Fruit fly (Drosophila melanogaster) whole organism, embryonic: ENCODE measurements around the gene Mtp.

Source experiments
- Abd-B ChIP-seq: fragments of 200-800 bp; sonication (Bioruptor generic); optimal IDR thresholded peaks from 2 replicates; lab custom pipeline; 2018; ENCODE audit warnings: missing biosample characterization, mild to moderate bottlenecking, missing genetic modification characterization, moderate library complexity
- BEAF-32 ChIP-seq: fragments of 200-800 bp; sonication (Bioruptor generic); optimal IDR thresholded peaks from 3 replicates; lab custom pipeline; 2017; ENCODE audit warnings: missing biosample characterization, missing genetic modification characterization, mild to moderate bottlenecking, moderate library complexity, missing genetic modification reagents
- CG10321 ChIP-seq: fragments of 200-800 bp; sonication (Bioruptor generic); IDR thresholded peaks from 2 replicates; pipeline ENCODE4 v1.3.6; 2022; ENCODE audit warnings: missing biosample characterization, missing genetic modification characterization
- CG11456 ChIP-seq: fragments of 200-800 bp; sonication (Bioruptor generic); IDR thresholded peaks from 3 replicates; pipeline ENCODE4 v1.3.6; 2022; ENCODE audit warnings: missing biosample characterization, missing genetic modification characterization
- CG12219 ChIP-seq: fragments of 200-800 bp; sonication (Bioruptor generic); optimal IDR thresholded peaks from 3 replicates; lab custom pipeline; 2018; ENCODE audit warnings: missing biosample characterization, mild to moderate bottlenecking, missing genetic modification characterization
- CG12299 ChIP-seq: fragments of 200-800 bp; sonication (Bioruptor generic); optimal IDR thresholded peaks from 2 replicates; lab custom pipeline; 2018; ENCODE audit warnings: missing biosample characterization, mild to moderate bottlenecking, missing genetic modification characterization
- CG13123 ChIP-seq: fragments of 200-800 bp; sonication (Bioruptor generic); optimal IDR thresholded peaks from 2 replicates; lab custom pipeline; 2016; ENCODE audit warnings: missing biosample characterization, missing genetic modification characterization
- CG14050 ChIP-seq: fragments of 200-800 bp; sonication (Bioruptor generic); IDR thresholded peaks from 3 replicates; pipeline ENCODE4 v1.3.6; 2022; ENCODE audit warnings: missing biosample characterization, missing genetic modification characterization
- CG14441 ChIP-seq: fragments of 200-800 bp; sonication (Bioruptor generic); IDR thresholded peaks from 2 replicates; pipeline ENCODE4 v1.3.6; 2022; ENCODE audit warnings: missing biosample characterization, missing genetic modification characterization
- CG15601 ChIP-seq: fragments of 200-800 bp; sonication (Bioruptor generic); optimal IDR thresholded peaks from 3 replicates; lab custom pipeline; 2019; ENCODE audit warnings: missing biosample characterization, mild to moderate bottlenecking, missing genetic modification characterization, moderate library complexity
- CG17829 ChIP-seq: fragments of 200-800 bp; optimal IDR thresholded peaks from 2 replicates; lab custom pipeline; 2019; ENCODE audit warnings: missing biosample characterization, mild to moderate bottlenecking, missing genetic modification characterization, moderate library complexity
- CG17912 ChIP-seq: fragments of 200-800 bp; sonication (Bioruptor generic); optimal IDR thresholded peaks from 2 replicates; lab custom pipeline; 2018; ENCODE audit warnings: missing biosample characterization, mild to moderate bottlenecking, missing genetic modification characterization
- CG2116 ChIP-seq: fragments of 200-800 bp; sonication (Bioruptor generic); optimal IDR thresholded peaks from 3 replicates; lab custom pipeline; 2018; ENCODE audit warnings: missing biosample characterization, mild to moderate bottlenecking, missing genetic modification characterization
- CG2678 ChIP-seq: fragments of 200-800 bp; sonication (Bioruptor generic); optimal IDR thresholded peaks from 3 replicates; lab custom pipeline; 2019; ENCODE audit warnings: missing biosample characterization, mild to moderate bottlenecking, missing genetic modification characterization, moderate library complexity
- CG31441 ChIP-seq: fragments of 200-800 bp; sonication (Bioruptor generic); IDR thresholded peaks from 2 replicates; pipeline ENCODE4 v1.3.6; 2022; ENCODE audit warnings: missing biosample characterization, missing genetic modification characterization
- CG4730 ChIP-seq: fragments of 200-800 bp; sonication (Bioruptor generic); IDR thresholded peaks from 2 replicates; pipeline ENCODE4 v1.3.6; 2022; ENCODE audit warnings: missing biosample characterization, missing genetic modification characterization
- CG5953 ChIP-seq: fragments of 200-800 bp; sonication (Bioruptor generic); IDR thresholded peaks from 2 replicates; pipeline ENCODE4 v1.3.6; 2022; ENCODE audit warnings: missing biosample characterization, missing genetic modification characterization
- CG7963 ChIP-seq: fragments of 200-800 bp; sonication (Bioruptor generic); IDR thresholded peaks from 3 replicates; pipeline ENCODE4 v1.3.6; 2022; ENCODE audit warnings: missing biosample characterization, missing genetic modification characterization; ENCODE audit not compliant: partially characterized antibody
- CG9437 ChIP-seq: fragments of 200-800 bp; sonication (Bioruptor generic); optimal IDR thresholded peaks from 2 replicates; lab custom pipeline; 2018; ENCODE audit warnings: missing biosample characterization, mild to moderate bottlenecking, missing genetic modification characterization
- CG9817 ChIP-seq: fragments of 200-800 bp; sonication (Bioruptor generic); optimal IDR thresholded peaks from 2 replicates; lab custom pipeline; 2018; ENCODE audit warnings: missing biosample characterization, mild to moderate bottlenecking, missing genetic modification characterization, moderate library complexity
- CG9932 ChIP-seq: fragments of 200-800 bp; sonication (Bioruptor generic); IDR thresholded peaks from 2 replicates; pipeline ENCODE4 v1.3.6; 2022; ENCODE audit warnings: missing biosample characterization, missing genetic modification characterization
- Dek ChIP-seq: fragments of 200-800 bp; sonication (Bioruptor generic); optimal IDR thresholded peaks from 3 replicates; lab custom pipeline; 2019; ENCODE audit warnings: missing biosample characterization, mild to moderate bottlenecking, missing genetic modification characterization, moderate library complexity
- Doc3 ChIP-seq: fragments of 200-800 bp; sonication (Bioruptor generic); IDR thresholded peaks from 3 replicates; pipeline ENCODE4 v1.3.6; 2022; ENCODE audit warnings: missing biosample characterization, missing genetic modification characterization; ENCODE audit not compliant: partially characterized antibody
- Elba2 ChIP-seq: fragments of 200-800 bp; sonication (Bioruptor generic); optimal IDR thresholded peaks from 3 replicates; lab custom pipeline; 2016; ENCODE audit warnings: missing biosample characterization, missing genetic modification characterization
- Gug ChIP-seq: fragments of 200-800 bp; sonication (Bioruptor generic); IDR thresholded peaks from 4 replicates; pipeline ENCODE4 v1.3.6; 2022; ENCODE audit warnings: missing biosample characterization, missing genetic modification characterization
- H15 ChIP-seq: fragments of 200-800 bp; sonication (Bioruptor generic); IDR thresholded peaks from 3 replicates; pipeline ENCODE4 v1.3.6; 2022; ENCODE audit warnings: missing biosample characterization, missing genetic modification characterization
- YL-1 ChIP-seq: fragments of 200-800 bp; sonication (Bioruptor generic); optimal IDR thresholded peaks from 3 replicates; lab custom pipeline; 2017; ENCODE audit warnings: missing biosample characterization, mild to moderate bottlenecking, missing genetic modification characterization
- cas ChIP-seq: fragments of 200-800 bp; sonication (Bioruptor generic); IDR thresholded peaks from 2 replicates; pipeline ENCODE4 v1.3.6; 2022; ENCODE audit warnings: missing biosample characterization, missing genetic modification characterization
- cato ChIP-seq: fragments of 200-800 bp; sonication (Bioruptor generic); optimal IDR thresholded peaks from 2 replicates; lab custom pipeline; 2016; ENCODE audit warnings: missing biosample characterization, missing genetic modification characterization, borderline replicate concordance
- chif ChIP-seq, 2 experiments: fragments of 200-800 bp; sonication (Bioruptor generic); optimal IDR thresholded peaks; 3 replicates each; lab custom pipeline; 2016; ENCODE audit warnings: missing biosample characterization in 2 of 2, missing genetic modification characterization in 2 of 2
- chn ChIP-seq: fragments of 200-800 bp; sonication (Bioruptor generic); optimal IDR thresholded peaks from 2 replicates; lab custom pipeline; 2016; ENCODE audit warnings: missing biosample characterization, missing genetic modification characterization
- danr ChIP-seq: fragments of 200-800 bp; sonication (Bioruptor generic); IDR thresholded peaks from 2 replicates; pipeline ENCODE4 v1.3.6; 2022; ENCODE audit warnings: missing biosample characterization, missing genetic modification characterization
- disco-r ChIP-seq: fragments of 200-800 bp; sonication (Bioruptor generic); optimal IDR thresholded peaks from 2 replicates; lab custom pipeline; 2016; ENCODE audit warnings: missing biosample characterization, missing genetic modification characterization
- dmrt11E ChIP-seq: fragments of 200-800 bp; sonication (Bioruptor generic); optimal IDR thresholded peaks from 3 replicates; lab custom pipeline; 2018; ENCODE audit warnings: missing biosample characterization, mild to moderate bottlenecking, missing genetic modification characterization, moderate library complexity
- fd102C ChIP-seq: fragments of 200-800 bp; sonication (Bioruptor generic); optimal IDR thresholded peaks from 2 replicates; lab custom pipeline; 2018; ENCODE audit warnings: missing biosample characterization, mild to moderate bottlenecking, missing genetic modification characterization, moderate library complexity
- fru ChIP-seq: fragments of >200 bp; optimal IDR thresholded peaks from 2 replicates; lab custom pipeline; 2017
- her ChIP-seq: fragments of 200-800 bp; sonication (Bioruptor generic); optimal IDR thresholded peaks from 2 replicates; lab custom pipeline; 2016; ENCODE audit warnings: missing biosample characterization, missing genetic modification characterization
- knrl ChIP-seq: fragments of 200-800 bp; sonication (Bioruptor generic); IDR thresholded peaks from 3 replicates; pipeline ENCODE4 v1.3.6; 2022; ENCODE audit warnings: missing biosample characterization, missing genetic modification characterization; ENCODE audit not compliant: partially characterized antibody
- lola ChIP-seq, 3 experiments: fragments of >200 bp in 2 of 3; fragments of 200-800 bp in 1 of 3; sonication (Bioruptor generic) in 1 of 3; optimal IDR thresholded peaks; 2 replicates each; lab custom pipeline; 2017 to 2019; ENCODE audit warnings: missing biosample characterization in 3 of 3, missing genetic modification characterization in 3 of 3, mild to moderate bottlenecking in 1 of 3, moderate library complexity in 1 of 3
- mirr ChIP-seq: fragments of 200-800 bp; sonication (Bioruptor generic); optimal IDR thresholded peaks from 3 replicates; lab custom pipeline; 2018; ENCODE audit warnings: missing biosample characterization, mild to moderate bottlenecking, missing genetic modification characterization
- nmo ChIP-seq: fragments of 200-800 bp; sonication (Bioruptor generic); optimal IDR thresholded peaks from 2 replicates; lab custom pipeline; 2018; ENCODE audit warnings: missing biosample characterization, mild to moderate bottlenecking, missing genetic modification characterization, moderate library complexity
- pan ChIP-seq, 4 experiments: fragments of >200 bp in 3 of 4; fragments of 200-800 bp in 1 of 4; sonication (Bioruptor generic) in 1 of 4; optimal IDR thresholded peaks in 3 of 4; IDR thresholded peaks in 1 of 4; 2 replicates each; pipeline versions ENCODE4 v1.3.6 to Lab custom; 2017 to 2022; ENCODE audit warnings: missing biosample characterization in 2 of 4, missing genetic modification characterization in 2 of 4, mixed read lengths in 1 of 4
- pfk ChIP-seq: fragments of 200-800 bp; sonication (Bioruptor generic); optimal IDR thresholded peaks from 2 replicates; lab custom pipeline; 2018; ENCODE audit warnings: missing biosample characterization, mild to moderate bottlenecking, missing genetic modification characterization, moderate library complexity
- row ChIP-seq: fragments of 200-800 bp; sonication (Bioruptor generic); IDR thresholded peaks from 3 replicates; pipeline ENCODE4 v1.3.6; 2022; ENCODE audit warnings: missing biosample characterization, missing genetic modification characterization
- so ChIP-seq: fragments of 200-800 bp; sonication (Bioruptor generic); IDR thresholded peaks from 3 replicates; pipeline ENCODE4 v1.3.6; 2022; ENCODE audit warnings: missing biosample characterization, missing genetic modification characterization
- ssp ChIP-seq: fragments of 200-800 bp; sonication (Bioruptor generic); IDR thresholded peaks from 2 replicates; pipeline ENCODE4 v1.3.6; 2022; ENCODE audit warnings: missing biosample characterization, missing genetic modification characterization
- stwl ChIP-seq: fragments of 200-800 bp; sonication (Bioruptor generic); optimal IDR thresholded peaks from 3 replicates; lab custom pipeline; 2018; ENCODE audit warnings: missing biosample characterization, mild to moderate bottlenecking, missing genetic modification characterization, moderate library complexity
- ttk ChIP-seq: fragments of 200-800 bp; sonication (Bioruptor generic); IDR thresholded peaks from 2 replicates; pipeline ENCODE4 v2.1.2; 2022; ENCODE audit warnings: missing biosample characterization, missing genetic modification characterization
- usp ChIP-seq: fragments of >200 bp; optimal IDR thresholded peaks from 2 replicates; lab custom pipeline; 2017; ENCODE audit warnings: missing biosample characterization, missing genetic modification characterization

Gene Mtp

DNA sequence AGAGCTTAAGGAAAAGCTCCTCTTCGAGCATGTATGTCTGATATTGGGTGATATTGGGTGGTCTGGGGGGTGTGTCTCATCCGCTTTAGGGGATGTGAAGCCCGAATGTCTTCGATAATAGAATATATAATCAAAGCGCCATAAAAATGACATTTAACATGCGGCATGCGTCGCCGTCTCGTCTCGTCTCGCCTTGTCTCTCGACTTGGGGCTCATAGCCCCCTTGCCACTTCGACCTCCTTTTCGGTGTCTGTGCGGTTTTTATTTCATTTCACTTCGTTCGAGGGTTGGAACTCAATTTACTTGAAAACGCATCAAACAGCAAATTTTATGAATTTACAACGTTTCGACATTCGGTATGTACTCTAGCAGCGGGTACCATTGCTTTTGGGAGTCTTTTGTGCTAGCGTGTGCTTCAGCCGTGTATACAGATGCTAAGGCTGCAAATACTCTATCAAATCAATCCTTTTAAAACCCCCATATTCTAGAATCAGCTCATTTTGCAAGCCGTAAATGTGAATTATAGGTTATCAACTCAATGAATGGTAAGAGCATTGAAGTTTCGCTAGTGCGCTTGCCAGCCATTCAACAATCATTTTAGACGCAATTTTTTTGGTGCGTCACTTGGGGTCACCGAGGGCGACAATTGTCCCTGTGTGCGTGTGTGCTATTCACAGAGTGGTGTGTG lies 27.9 kb upstream of the Mtp start:
- TF ChIP-seq disco-r (no peak), fd102C (GFP tag; lab: Kevin White, UChicago) (no peak), Gug (GFP tag; lab: Robert Waterston, UW) (no peak), chif (GFP tag; optimal IDR thresholded peaks at IDR 0.05; lab: Kevin White, UChicago) (peak; percentile 1 to 57), usp (GFP tag; lab: Kevin White, UChicago) (no peak), lola (GFP tag; optimal IDR thresholded peaks at IDR 0.05; lab: Kevin White, UChicago) (no peak), CG7963 (GFP tag; lab: Robert Waterston, UW) (no peak), CG2678 (tag; lab: Kevin White, UChicago) (peak; percentile 37), mirr (peak; percentile 0), dmrt11E (no peak), H15 (no peak), Elba2 (GFP tag; lab: Kevin White, UChicago) (no peak), pan (optimal IDR thresholded peaks at IDR 0.05; lab: Kevin White, UChicago) (no peak), pan (GFP tag; optimal IDR thresholded peaks at IDR 0.05 in 1 of 2, IDR thresholded peaks at IDR 0.05 in 1 of 2) (peak in 1 of 2 experiments; percentile 21), fru (no peak), chn (GFP tag; lab: Kevin White, UChicago) (peak; percentile 43), ssp (GFP tag; lab: Robert Waterston, UW) (peak; percentile 56), CG31441 (GFP tag; lab: Robert Waterston, UW) (no peak), pfk (GFP tag; lab: Kevin White, UChicago) (no peak), CG17912 (GFP tag; lab: Kevin White, UChicago) (no peak), CG13123 (GFP tag; lab: Kevin White, UChicago) (no peak), CG10321 (GFP tag; lab: Robert Waterston, UW) (no peak), row (GFP tag; lab: Robert Waterston, UW) (peak; percentile 79), Dek (tag; lab: Kevin White, UChicago) (peak; percentile 9), CG17829 (tag; lab: Kevin White, UChicago) (no peak), cato (GFP tag; lab: Kevin White, UChicago) (peak; percentile 4), CG4730 (no peak), CG2116 (no peak), YL-1 (no peak), so (peak; percentile 60; the same call in 1 of the 3 replicates), CG12219 (GFP tag; lab: Kevin White, UChicago) (peak; percentile 53), Abd-B (GFP tag; lab: Kevin White, UChicago) (peak; percentile 74), CG9932 (GFP tag; lab: Robert Waterston, UW) (no peak), CG14050 (GFP tag; lab: Robert Waterston, UW) (peak; percentile 47; the same call in 2 of the 3 replicates), danr (GFP tag; lab: Robert Waterston, UW) (no peak), CG15601 (tag; lab: Kevin White, UChicago) (peak; percentile 14), stwl (tag; lab: Kevin White, UChicago) (no peak), BEAF-32 (GFP tag; lab: Kevin White, UChicago) (no peak), her (GFP tag; lab: Kevin White, UChicago) (no peak), CG5953 (GFP tag; lab: Robert Waterston, UW) (no peak), CG9817 (tag; lab: Kevin White, UChicago) (peak; percentile 39), CG14441 (GFP tag; lab: Robert Waterston, UW) (0 out of 2 replicates have a peak, but pooled peaks have one; percentile 32), cas (GFP tag; lab: Robert Waterston, UW) (no peak), Doc3 (GFP tag; lab: Robert Waterston, UW) (no peak), CG11456 (GFP tag; lab: Robert Waterston, UW) (0 out of 3 replicates have a peak, but pooled peaks have one; percentile 60), nmo (GFP tag; lab: Kevin White, UChicago) (peak; percentile 54), knrl (GFP tag; lab: Robert Waterston, UW) (no peak), CG12299 (no peak), ttk (GFP tag; lab: Robert Waterston, UW) (peak; percentile 56; the same call in 1 of the 2 replicates), CG9437 (no peak)
